Worm (Caenorhabditis elegans): Measurements from ENCODE around the gene Y6G8.6.

ce11 chrV:17620266-17620665 lies 3.6 kb upstream of the Y6G8.6 start, which contains the start of gene Y6G8.8:
- no peak for TF ChIP-seq lin-13 (GFP tag; optimal IDR thresholded peaks at IDR 0.05)
- TF ChIP-seq tra-1 (GFP tag; IDR thresholded peaks at IDR 0.05), result no peak
- TF ChIP-seq T26A8.4 (GFP tag; IDR thresholded peaks at IDR 0.05), result no peak
- no peak for TF ChIP-seq pha-4 (GFP tag; IDR thresholded peaks at IDR 0.05)
- no peak for TF ChIP-seq pha-4 (tag; optimal IDR thresholded peaks at IDR 0.05)
- no peak for TF ChIP-seq F10B5.3 (tag; optimal IDR thresholded peaks at IDR 0.05)
- TF ChIP-seq Y48G9A.11 (GFP tag; IDR thresholded peaks at IDR 0.05), result no peak
- no peak for TF ChIP-seq unc-39 (tag; optimal IDR thresholded peaks at IDR 0.05)
- TF ChIP-seq fos-1 (tag; optimal IDR thresholded peaks at IDR 0.05), result no peak
- no peak for TF ChIP-seq php-3 (GFP tag; IDR thresholded peaks at IDR 0.05)
- no peak for TF ChIP-seq attf-4 (tag; optimal IDR thresholded peaks at IDR 0.05)
- no peak for TF ChIP-seq ama-1 (optimal IDR thresholded peaks at IDR 0.05)
- no peak for TF ChIP-seq hmg-1.1 (GFP tag; IDR thresholded peaks at IDR 0.05)
- TF ChIP-seq ceh-82 (tag; optimal IDR thresholded peaks at IDR 0.05), result no peak

Data from whole organism, L4 larva.